Worm (Caenorhabditis elegans): ENCODE data around the gene ncr-1.

The ncr-1 gene

ce11 chrX:4462390-4462789 lies 26.3 kb downstream of the ncr-1 start, which contains the start of gene atg-16.1:
Gene atg-16.1 (minus strand): TSS chrX:4462465.
- peak; percentile 3 for TF ChIP-seq nhr-2 (tag; optimal IDR thresholded peaks at IDR 0.05)
- peak; percentile 13 for TF ChIP-seq ces-1 (GFP tag; optimal IDR thresholded peaks at IDR 0.05)
- TF ChIP-seq mep-1 (tag; optimal IDR thresholded peaks at IDR 0.05) = peak; percentile 59
- no peak for TF ChIP-seq nhr-237 (tag; optimal IDR thresholded peaks at IDR 0.05)
- no peak for TF ChIP-seq nhr-12 (tag; optimal IDR thresholded peaks at IDR 0.05)
- TF ChIP-seq lsy-2 (tag; optimal IDR thresholded peaks at IDR 0.05) = peak; percentile 44
- TF ChIP-seq unc-120 (tag; optimal IDR thresholded peaks at IDR 0.05; ENCODE audit: poor library complexity, severe bottlenecking) = no peak

- no peak for TF ChIP-seq zip-8 (tag; optimal IDR thresholded peaks at IDR 0.05)
- TF ChIP-seq tbx-8 (GFP tag; optimal IDR thresholded peaks at IDR 0.05) = no peak
- peak; percentile 33 for TF ChIP-seq mls-2 (tag; optimal IDR thresholded peaks at IDR 0.05)
- peak; percentile 34 for TF ChIP-seq cnd-1 (tag; optimal IDR thresholded peaks at IDR 0.05)
- TF ChIP-seq lsy-2 (tag; optimal IDR thresholded peaks at IDR 0.05) = no peak
- no peak for TF ChIP-seq elt-3 (tag; optimal IDR thresholded peaks at IDR 0.05)
- peak; percentile 50 for TF ChIP-seq hlh-1 (tag; optimal IDR thresholded peaks at IDR 0.05)
- TF ChIP-seq flh-1 (GFP tag; optimal IDR thresholded peaks at IDR 0.05) = no peak
- no peak for TF ChIP-seq drap-1 (GFP tag; optimal IDR thresholded peaks at IDR 0.05)
- TF ChIP-seq lin-13 (tag; optimal IDR thresholded peaks at IDR 0.05) = no peak
- TF ChIP-seq unc-120 (tag; optimal IDR thresholded peaks at IDR 0.05; ENCODE audit: poor library complexity, severe bottlenecking) = peak; percentile 53
- TF ChIP-seq nhr-76 (tag; optimal IDR thresholded peaks at IDR 0.05) = no peak
- TF ChIP-seq mep-1 (tag; optimal IDR thresholded peaks at IDR 0.05) = no peak
- no peak for TF ChIP-seq blmp-1 (tag; optimal IDR thresholded peaks at IDR 0.05)
- TF ChIP-seq ham-2 (GFP tag; optimal IDR thresholded peaks at IDR 0.05) = no peak
- no peak for TF ChIP-seq snpc-4 (tag; optimal IDR thresholded peaks at IDR 0.05)
- TF ChIP-seq pha-4 (tag; optimal IDR thresholded peaks at IDR 0.05) = peak; percentile 19
- peak; percentile 57 for TF ChIP-seq ces-1 (GFP tag; optimal IDR thresholded peaks at IDR 0.05)
- TF ChIP-seq sptf-1 (tag; optimal IDR thresholded peaks at IDR 0.05) = peak; percentile 37
- TF ChIP-seq nhr-12 (tag; optimal IDR thresholded peaks at IDR 0.05) = no peak
- TF ChIP-seq ceh-83 (GFP tag; optimal IDR thresholded peaks at IDR 0.05) = no peak
- no peak for TF ChIP-seq nhr-28 (tag; optimal IDR thresholded peaks at IDR 0.05)
- no peak for TF ChIP-seq sem-2 (GFP tag; optimal IDR thresholded peaks at IDR 0.05)
- no peak for TF ChIP-seq ceh-43 (GFP tag; optimal IDR thresholded peaks at IDR 0.05)
- TF ChIP-seq unc-39 (tag; optimal IDR thresholded peaks at IDR 0.05) = no peak
- TF ChIP-seq ztf-11 (tag; optimal IDR thresholded peaks at IDR 0.05) = no peak
- no peak for TF ChIP-seq nhr-237 (tag; optimal IDR thresholded peaks at IDR 0.05)
- no peak for TF ChIP-seq elt-1 (tag; optimal IDR thresholded peaks at IDR 0.05; ENCODE audit: borderline replicate concordance, insufficient read depth)
- no peak for TF ChIP-seq mab-5 (tag; optimal IDR thresholded peaks at IDR 0.05)
- no peak for TF ChIP-seq unc-62 (GFP tag; optimal IDR thresholded peaks at IDR 0.05)
- no peak for TF ChIP-seq nhr-2 (tag; optimal IDR thresholded peaks at IDR 0.05)
- no peak for TF ChIP-seq ceh-39 (tag; optimal IDR thresholded peaks at IDR 0.05)
- no peak for TF ChIP-seq lin-32 (GFP tag; optimal IDR thresholded peaks at IDR 0.05)
These were observed 30.8 kb downstream of the ncr-1 start, which contains the start of gene aps-2 for ce11 chrX:4457853-4458322. Gene aps-2 (plus strand): TSS chrX:4458272.

- no peak for TF ChIP-seq lin-13 (tag; optimal IDR thresholded peaks at IDR 0.05)
- no peak for TF ChIP-seq unc-39 (tag; optimal IDR thresholded peaks at IDR 0.05)
- TF ChIP-seq tbx-8 (GFP tag; optimal IDR thresholded peaks at IDR 0.05) = no peak
- no peak for TF ChIP-seq bed-3 (GFP tag; optimal IDR thresholded peaks at IDR 0.05)
These were observed 34.8 kb downstream of the ncr-1 start, which contains the start of gene F02E8.4 for ce11 chrX:4453820-4454219. Gene F02E8.4 (plus strand): TSS chrX:4454120.

- TF ChIP-seq ceh-43 (GFP tag; optimal IDR thresholded peaks at IDR 0.05) (no peak), elt-1 (tag; optimal IDR thresholded peaks at IDR 0.05; ENCODE audit: borderline replicate concordance, insufficient read depth) (no peak), flh-1 (GFP tag; optimal IDR thresholded peaks at IDR 0.05) (no peak), drap-1 (GFP tag; optimal IDR thresholded peaks at IDR 0.05) (no peak), ham-2 (GFP tag; optimal IDR thresholded peaks at IDR 0.05) (no peak), blmp-1 (tag; optimal IDR thresholded peaks at IDR 0.05) (no peak), nhr-28 (tag; optimal IDR thresholded peaks at IDR 0.05) (no peak), unc-39 (tag; optimal IDR thresholded peaks at IDR 0.05) (no peak), lin-32 (GFP tag; optimal IDR thresholded peaks at IDR 0.05) (no peak), hlh-1 (tag; optimal IDR thresholded peaks at IDR 0.05) (no peak), mab-5 (tag; optimal IDR thresholded peaks at IDR 0.05) (no peak), mls-2 (tag; optimal IDR thresholded peaks at IDR 0.05) (no peak), ceh-83 (GFP tag; optimal IDR thresholded peaks at IDR 0.05) (no peak), lin-13 (tag; optimal IDR thresholded peaks at IDR 0.05) (no peak), unc-62 (GFP tag; optimal IDR thresholded peaks at IDR 0.05) (no peak), sptf-1 (tag; optimal IDR thresholded peaks at IDR 0.05) (no peak), ces-1 (GFP tag; optimal IDR thresholded peaks at IDR 0.05) (no peak), nhr-2 (tag; optimal IDR thresholded peaks at IDR 0.05) (no peak), cnd-1 (tag; optimal IDR thresholded peaks at IDR 0.05) (no peak)
These were observed 35.6 kb downstream of the ncr-1 start for ce11 chrX:4453101-4453500.
